Worm (Caenorhabditis elegans) whole organism, midembryonic: Measurements from ENCODE around the gene twk-20.

Experiments used
- T22C8.4 ChIP-seq: fragments of 200-800 bp; sonication (Bioruptor generic); IDR thresholded peaks from 2 replicates; pipeline ENCODE4 v1.3.6; 2022; ENCODE audit warnings: missing genetic modification characterization, missing compliant biosample characterization
- cog-1 ChIP-seq: sonication (generic microtip); optimal IDR thresholded peaks from 2 replicates; lab custom pipeline; 2016; ENCODE audit warnings: missing genetic modification characterization, missing compliant biosample characterization
- flt-1 ChIP-seq: fragments of 200-800 bp; sonication (Bioruptor generic); IDR thresholded peaks from 2 replicates; pipeline ENCODE4 v1.3.6; 2022; ENCODE audit warnings: missing genetic modification characterization, missing compliant biosample characterization
- klf-2 ChIP-seq: fragments of 200-800 bp; sonication (Bioruptor generic); conservative IDR thresholded peaks from 2 replicates; pipeline ENCODE4 v1.3.6; 2022; ENCODE audit warnings: missing genetic modification reagents, missing genetic modification characterization, missing compliant biosample characterization
- med-1 ChIP-seq: sonication (generic microtip); optimal IDR thresholded peaks from 2 replicates; lab custom pipeline; 2017; ENCODE audit warnings: missing genetic modification characterization, mild to moderate bottlenecking, missing compliant biosample characterization, antibody characterized with exemption, missing genetic modification reagents; ENCODE audit not compliant: insufficient read depth
- ref-1 ChIP-seq: fragments of 200-800 bp; sonication (Bioruptor generic); conservative IDR thresholded peaks from 2 replicates; pipeline ENCODE4 v1.3.6; 2022; ENCODE audit warnings: missing genetic modification reagents, missing genetic modification characterization, missing compliant biosample characterization
- tab-1 ChIP-seq: fragments of 200-800 bp; sonication (Bioruptor generic); IDR thresholded peaks from 2 replicates; pipeline ENCODE4 v1.3.6; 2022; ENCODE audit warnings: missing genetic modification characterization, missing compliant biosample characterization
- ztf-23 ChIP-seq: fragments of 200-800 bp; sonication (Bioruptor generic); IDR thresholded peaks from 2 replicates; pipeline ENCODE4 v1.3.6; 2022; ENCODE audit warnings: missing genetic modification reagents, missing genetic modification characterization, missing compliant biosample characterization
- ztf-29 ChIP-seq: fragments of 200-800 bp; sonication (Bioruptor generic); IDR thresholded peaks from 2 replicates; pipeline ENCODE4 v1.3.6; 2022; ENCODE audit warnings: missing genetic modification reagents, missing genetic modification characterization, missing compliant biosample characterization

The twk-20 gene

ce11 chrX:13687111-13687512, 47.4 kb downstream of the twk-20 start:
- TF ChIP-seq T22C8.4 (GFP tag; lab: Robert Waterston, UW) (no peak), cog-1 (peak; percentile 75), med-1 (no peak), tab-1 (GFP tag; lab: Robert Waterston, UW) (no peak), klf-2 (GFP tag; lab: Robert Waterston, UW) (no peak)

DNA sequence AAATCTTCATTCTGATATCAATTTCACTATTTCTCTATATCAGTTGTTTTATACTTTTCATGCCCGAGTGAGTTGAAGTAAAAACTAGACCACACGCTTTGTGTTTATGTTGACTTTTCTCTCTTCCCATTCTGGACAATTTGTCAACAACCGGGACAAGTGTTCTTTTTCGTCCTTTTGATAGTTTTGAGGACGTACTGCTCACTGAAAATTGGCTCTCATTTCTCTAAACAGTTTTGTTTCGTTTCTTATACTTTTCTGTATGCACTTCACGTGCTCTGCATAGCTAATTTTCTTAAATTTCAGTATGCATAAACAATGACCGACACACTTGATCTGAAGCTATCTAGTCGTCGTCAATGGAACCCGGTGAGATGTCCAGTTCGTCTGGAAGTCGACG, 48.0 kb downstream of the twk-20 start, which contains the start of gene adm-2:
Gene adm-2 (plus strand): TSS at position 301 of the 400 bp plus-strand sequence.
- no peak for TF ChIP-seq ref-1
- TF ChIP-seq cog-1: no peak

DNA sequence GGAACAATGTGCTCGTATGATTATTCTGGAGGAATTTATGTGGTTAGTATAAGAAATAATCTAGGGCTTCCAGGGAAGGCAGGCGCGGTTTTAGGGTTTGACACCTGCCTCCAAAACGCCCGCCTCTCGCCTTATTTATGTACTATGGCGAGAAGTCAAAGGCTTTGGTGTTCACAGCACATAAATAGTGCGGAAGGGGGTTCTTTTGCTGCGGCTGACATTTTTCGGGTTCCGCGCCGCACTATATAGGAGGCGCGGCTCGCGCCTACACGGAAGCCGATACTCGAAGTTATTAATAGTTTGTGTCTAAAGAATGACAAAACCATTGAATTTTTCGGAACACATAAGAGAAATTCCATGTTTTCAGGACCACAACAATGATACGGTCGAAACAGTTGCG, 50.7 kb downstream of the twk-20 start:
- TF ChIP-seq ref-1 (no peak), flt-1 (no peak), med-1 (no peak), T22C8.4 (GFP tag; lab: Robert Waterston, UW) (no peak), ztf-23 (GFP tag; lab: Robert Waterston, UW) (no peak), ztf-29 (GFP tag; lab: Robert Waterston, UW) (no peak), klf-2 (GFP tag; lab: Robert Waterston, UW) (no peak), cog-1 (no peak), tab-1 (GFP tag; lab: Robert Waterston, UW) (no peak)
